Worm (Caenorhabditis elegans) whole organism, L2 larva: ENCODE results near the gene Y54G11A.2.

ENCODE experiments used
- alr-1 ChIP-seq: fragments of 150-350 bp; optimal IDR thresholded peaks from 2 replicates; lab custom pipeline; 2014; ENCODE audit warnings: missing biosample characterization, missing genetic modification characterization
- lin-13 ChIP-seq: fragments of 150-350 bp; optimal IDR thresholded peaks from 2 replicates; lab custom pipeline; 2014; ENCODE audit warnings: missing biosample characterization, missing genetic modification reagents, missing genetic modification characterization
- nhr-237 ChIP-seq: fragments of 150-350 bp; optimal IDR thresholded peaks from 2 replicates; lab custom pipeline; 2014; ENCODE audit warnings: missing biosample characterization, missing genetic modification characterization
- unc-62 ChIP-seq: fragments of 150-350 bp; optimal IDR thresholded peaks from 2 replicates; lab custom pipeline; 2014; ENCODE audit warnings: missing biosample characterization, missing genetic modification reagents, missing genetic modification characterization

ce11 chrII:14269839-14270238 is 17.7 kb downstream of the Y54G11A.2 start:
- no peak for TF ChIP-seq lin-13
- no peak for TF ChIP-seq unc-62 (GFP tag; lab: Kevin White, UChicago)
- TF ChIP-seq alr-1 (tag; lab: Kevin White, UChicago), result no peak
- no peak for TF ChIP-seq nhr-237 (tag; lab: Kevin White, UChicago)
